Fruit fly (Drosophila melanogaster) whole organism, embryonic: Measurements from ENCODE around the gene kra.

Experiments used
- Adf1 ChIP-seq: fragments of 200-800 bp; sonication (Bioruptor generic); IDR thresholded peaks from 2 replicates; pipeline ENCODE4 v1.3.6; 2022; ENCODE audit warnings: missing biosample characterization, missing genetic modification characterization
- Bdp1 ChIP-seq: fragments of 200-800 bp; sonication (Bioruptor generic); optimal IDR thresholded peaks from 3 replicates; lab custom pipeline; 2016; ENCODE audit warnings: missing biosample characterization, missing genetic modification characterization
- CG10274 ChIP-seq: fragments of 200-800 bp; sonication (Bioruptor generic); optimal IDR thresholded peaks from 3 replicates; lab custom pipeline; 2017; ENCODE audit warnings: missing biosample characterization, mild to moderate bottlenecking, missing genetic modification characterization
- CG13296 ChIP-seq: fragments of 200-800 bp; sonication (Bioruptor generic); optimal IDR thresholded peaks from 3 replicates; lab custom pipeline; 2018; ENCODE audit warnings: missing biosample characterization, mild to moderate bottlenecking, missing genetic modification characterization
- CG14014 ChIP-seq: fragments of 200-800 bp; sonication (Bioruptor generic); IDR thresholded peaks from 2 replicates; pipeline ENCODE4 v1.3.6; 2022; ENCODE audit warnings: missing biosample characterization, missing genetic modification characterization
- CG17612 ChIP-seq: fragments of 200-800 bp; sonication (Bioruptor generic); IDR thresholded peaks from 2 replicates; pipeline ENCODE4 v1.3.6; 2022; ENCODE audit warnings: missing biosample characterization, missing genetic modification characterization
- CG17912 ChIP-seq: fragments of 200-800 bp; sonication (Bioruptor generic); optimal IDR thresholded peaks from 2 replicates; lab custom pipeline; 2018; ENCODE audit warnings: missing biosample characterization, mild to moderate bottlenecking, missing genetic modification characterization
- CG2678 ChIP-seq: fragments of 200-800 bp; sonication (Bioruptor generic); optimal IDR thresholded peaks from 3 replicates; lab custom pipeline; 2019; ENCODE audit warnings: missing biosample characterization, mild to moderate bottlenecking, missing genetic modification characterization, moderate library complexity
- CG2875 ChIP-seq: fragments of 200-800 bp; sonication (Bioruptor generic); optimal IDR thresholded peaks from 2 replicates; lab custom pipeline; 2017; ENCODE audit warnings: missing biosample characterization, mild to moderate bottlenecking, missing genetic modification characterization, missing genetic modification reagents
- CG32767 ChIP-seq: fragments of 200-800 bp; sonication (Bioruptor generic); IDR thresholded peaks from 2 replicates; pipeline ENCODE4 v1.3.6; 2022; ENCODE audit warnings: missing biosample characterization, missing genetic modification characterization
- CG5180 ChIP-seq: fragments of 200-800 bp; sonication (Bioruptor generic); optimal IDR thresholded peaks from 3 replicates; lab custom pipeline; 2017; ENCODE audit warnings: missing biosample characterization, missing genetic modification characterization, mild to moderate bottlenecking, moderate library complexity, missing genetic modification reagents
- CG7928 ChIP-seq: fragments of 200-800 bp; sonication (Bioruptor generic); optimal IDR thresholded peaks from 2 replicates; lab custom pipeline; 2017; ENCODE audit warnings: missing biosample characterization, mild to moderate bottlenecking, missing genetic modification characterization
- CG8290 ChIP-seq, 3 experiments: fragments of 200-800 bp; sonication (Bioruptor generic); optimal IDR thresholded peaks; 2 replicates each; lab custom pipeline; 2016 to 2019; ENCODE audit warnings: missing biosample characterization in 3 of 3, missing genetic modification characterization in 3 of 3, mild to moderate bottlenecking in 2 of 3, moderate library complexity in 1 of 3
- CG8924 ChIP-seq: fragments of 200-800 bp; optimal IDR thresholded peaks from 3 replicates; lab custom pipeline; 2019; ENCODE audit warnings: missing biosample characterization, mild to moderate bottlenecking, missing genetic modification characterization, moderate library complexity
- CHES-1-like ChIP-seq: fragments of 200-800 bp; sonication (Bioruptor generic); optimal IDR thresholded peaks from 2 replicates; lab custom pipeline; 2016; ENCODE audit warnings: missing biosample characterization, missing genetic modification characterization
- Dfd ChIP-seq, 2 experiments: fragments of >200 bp; optimal IDR thresholded peaks; 2 replicates each; lab custom pipeline; 2017; ENCODE audit warnings: missing biosample characterization in 2 of 2, missing genetic modification characterization in 2 of 2
- Dip3 ChIP-seq: fragments of 200-800 bp; sonication (Bioruptor generic); optimal IDR thresholded peaks from 3 replicates; lab custom pipeline; 2016; ENCODE audit warnings: missing biosample characterization, missing genetic modification characterization
- E2f2 ChIP-seq: fragments of 200-800 bp; sonication (Bioruptor generic); IDR thresholded peaks from 2 replicates; pipeline ENCODE4 v1.3.6; 2022; ENCODE audit warnings: missing biosample characterization, missing genetic modification characterization
- ERR ChIP-seq: fragments of 200-800 bp; sonication (Bioruptor generic); optimal IDR thresholded peaks from 2 replicates; lab custom pipeline; 2016; ENCODE audit warnings: missing biosample characterization, missing genetic modification characterization
- Ets97D ChIP-seq: fragments of 200-800 bp; sonication (Bioruptor generic); optimal IDR thresholded peaks from 3 replicates; lab custom pipeline; 2016; ENCODE audit warnings: missing biosample characterization, missing genetic modification characterization
- Fer3 ChIP-seq: fragments of 200-800 bp; sonication (Bioruptor generic); optimal IDR thresholded peaks from 2 replicates; lab custom pipeline; 2018; ENCODE audit warnings: missing biosample characterization, mild to moderate bottlenecking, missing genetic modification characterization, moderate library complexity
- HmgZ ChIP-seq: fragments of 200-800 bp; sonication (Bioruptor generic); optimal IDR thresholded peaks from 2 replicates; lab custom pipeline; 2018; ENCODE audit warnings: missing biosample characterization, mild to moderate bottlenecking, missing genetic modification characterization
- Hr78 ChIP-seq, 2 experiments: fragments of 200-800 bp in 1 of 2; fragments of >200 bp in 1 of 2; sonication (Bioruptor generic) in 1 of 2; optimal IDR thresholded peaks; 2 replicates each; lab custom pipeline; 2017 to 2019; ENCODE audit warnings: missing biosample characterization in 2 of 2, missing genetic modification characterization in 2 of 2, mild to moderate bottlenecking in 1 of 2, moderate library complexity in 1 of 2
- MESR4 ChIP-seq: fragments of 200-800 bp; sonication (Bioruptor generic); optimal IDR thresholded peaks from 2 replicates; lab custom pipeline; 2018; ENCODE audit warnings: missing biosample characterization, mild to moderate bottlenecking, missing genetic modification characterization, moderate library complexity
- NK7.1 ChIP-seq: fragments of 200-800 bp; sonication (Bioruptor generic); optimal IDR thresholded peaks from 3 replicates; lab custom pipeline; 2016; ENCODE audit warnings: missing biosample characterization, missing genetic modification characterization
- Nf-YC ChIP-seq: fragments of 200-800 bp; optimal IDR thresholded peaks from 3 replicates; lab custom pipeline; 2019; ENCODE audit warnings: missing biosample characterization, mild to moderate bottlenecking, missing genetic modification characterization, moderate library complexity
- NfI ChIP-seq: fragments of 200-800 bp; sonication (Bioruptor generic); optimal IDR thresholded peaks from 3 replicates; lab custom pipeline; 2018; ENCODE audit warnings: missing biosample characterization, mild to moderate bottlenecking, missing genetic modification characterization, moderate library complexity
- PHDP ChIP-seq: fragments of 200-800 bp; sonication (Bioruptor generic); optimal IDR thresholded peaks from 3 replicates; lab custom pipeline; 2018; ENCODE audit warnings: missing biosample characterization, mild to moderate bottlenecking, missing genetic modification characterization, moderate library complexity
- Usf ChIP-seq: fragments of 200-800 bp; sonication (Bioruptor generic); optimal IDR thresholded peaks from 2 replicates; lab custom pipeline; 2017; ENCODE audit warnings: missing genotype, missing biosample characterization, missing genetic modification characterization
- Xrp1 ChIP-seq: fragments of 200-800 bp; sonication (Bioruptor generic); IDR thresholded peaks from 2 replicates; pipeline ENCODE4 v1.3.6; 2022; ENCODE audit warnings: missing biosample characterization, missing genetic modification characterization
- ase ChIP-seq: fragments of 200-800 bp; sonication (Bioruptor generic); IDR thresholded peaks from 3 replicates; pipeline ENCODE4 v1.3.6; 2022; ENCODE audit warnings: missing biosample characterization, missing genetic modification characterization
- ato ChIP-seq: fragments of 200-800 bp; sonication (Bioruptor generic); IDR thresholded peaks from 2 replicates; pipeline ENCODE4 v1.3.6; 2022; ENCODE audit warnings: missing biosample characterization, missing genetic modification characterization; ENCODE audit not compliant: partially characterized antibody
- cato ChIP-seq: fragments of 200-800 bp; sonication (Bioruptor generic); optimal IDR thresholded peaks from 2 replicates; lab custom pipeline; 2016; ENCODE audit warnings: missing biosample characterization, missing genetic modification characterization, borderline replicate concordance
- chm ChIP-seq: fragments of 200-800 bp; sonication (Bioruptor generic); IDR thresholded peaks from 2 replicates; pipeline ENCODE4 v1.3.6; 2022; ENCODE audit warnings: missing biosample characterization, missing genetic modification characterization
- crol ChIP-seq: fragments of 200-800 bp; sonication (Bioruptor generic); IDR thresholded peaks from 2 replicates; pipeline ENCODE4 v1.3.6; 2022; ENCODE audit warnings: missing biosample characterization, missing genetic modification characterization
- emc ChIP-seq: fragments of 200-800 bp; sonication (Bioruptor generic); optimal IDR thresholded peaks from 2 replicates; lab custom pipeline; 2016; ENCODE audit warnings: missing biosample characterization, missing genetic modification characterization
- eyg ChIP-seq: fragments of 200-800 bp; sonication (Bioruptor generic); optimal IDR thresholded peaks from 3 replicates; lab custom pipeline; 2016; ENCODE audit warnings: missing biosample characterization, missing genetic modification characterization
- gce ChIP-seq: fragments of 200-800 bp; sonication (Bioruptor generic); IDR thresholded peaks from 3 replicates; pipeline ENCODE4 v1.3.6; 2022; ENCODE audit warnings: missing biosample characterization, missing genetic modification characterization
- gfzf ChIP-seq: fragments of 200-800 bp; sonication (Bioruptor generic); optimal IDR thresholded peaks from 2 replicates; lab custom pipeline; 2016; ENCODE audit warnings: missing biosample characterization, mild to moderate bottlenecking, missing genetic modification characterization, moderate library complexity
- grau ChIP-seq: fragments of 200-800 bp; optimal IDR thresholded peaks from 3 replicates; lab custom pipeline; 2019; ENCODE audit warnings: missing biosample characterization, mild to moderate bottlenecking, missing genetic modification characterization, moderate library complexity
- hth ChIP-seq: fragments of >200 bp; optimal IDR thresholded peaks from 2 replicates; lab custom pipeline; 2017; ENCODE audit warnings: inconsistent platforms
- jing ChIP-seq: fragments of 200-800 bp; sonication (Bioruptor generic); optimal IDR thresholded peaks from 2 replicates; lab custom pipeline; 2018; ENCODE audit warnings: missing biosample characterization, mild to moderate bottlenecking, missing genetic modification characterization
- ken ChIP-seq: fragments of 200-800 bp; sonication (Bioruptor generic); IDR thresholded peaks from 3 replicates; pipeline ENCODE4 v1.3.6; 2022; ENCODE audit warnings: missing biosample characterization, missing genetic modification characterization
- klu ChIP-seq: fragments of 200-800 bp; sonication (Bioruptor generic); IDR thresholded peaks from 2 replicates; pipeline ENCODE4 v1.3.6; 2022; ENCODE audit warnings: missing biosample characterization, missing genetic modification characterization
- luna ChIP-seq: fragments of 200-800 bp; sonication (Bioruptor generic); optimal IDR thresholded peaks from 2 replicates; lab custom pipeline; 2016; ENCODE audit warnings: missing biosample characterization, missing genetic modification characterization
- pb ChIP-seq: fragments of 200-800 bp; sonication (Bioruptor generic); optimal IDR thresholded peaks from 3 replicates; lab custom pipeline; 2016; ENCODE audit warnings: missing biosample characterization, missing genetic modification characterization
- sens ChIP-seq: fragments of 200-800 bp; sonication (Bioruptor generic); peaks from one replicate; lab custom pipeline; 2016; ENCODE audit warnings: missing biosample characterization, missing genetic modification characterization
- slou ChIP-seq: fragments of 200-800 bp; sonication (Bioruptor generic); optimal IDR thresholded peaks from 3 replicates; lab custom pipeline; 2016; ENCODE audit warnings: missing biosample characterization, missing genetic modification characterization
- slp2 ChIP-seq: fragments of 200-800 bp; sonication (Bioruptor generic); optimal IDR thresholded peaks from 2 replicates; lab custom pipeline; 2016; ENCODE audit warnings: missing biosample characterization, missing genetic modification characterization
- tx ChIP-seq: fragments of 200-800 bp; sonication (Bioruptor generic); optimal IDR thresholded peaks from 2 replicates; lab custom pipeline; 2016; ENCODE audit warnings: missing biosample characterization, missing genetic modification characterization
- vvl ChIP-seq: fragments of 200-800 bp; sonication (Bioruptor generic); IDR thresholded peaks from 2 replicates; pipeline ENCODE4 v1.3.6; 2022; ENCODE audit warnings: missing biosample characterization, missing genetic modification characterization

The kra gene

DNA sequence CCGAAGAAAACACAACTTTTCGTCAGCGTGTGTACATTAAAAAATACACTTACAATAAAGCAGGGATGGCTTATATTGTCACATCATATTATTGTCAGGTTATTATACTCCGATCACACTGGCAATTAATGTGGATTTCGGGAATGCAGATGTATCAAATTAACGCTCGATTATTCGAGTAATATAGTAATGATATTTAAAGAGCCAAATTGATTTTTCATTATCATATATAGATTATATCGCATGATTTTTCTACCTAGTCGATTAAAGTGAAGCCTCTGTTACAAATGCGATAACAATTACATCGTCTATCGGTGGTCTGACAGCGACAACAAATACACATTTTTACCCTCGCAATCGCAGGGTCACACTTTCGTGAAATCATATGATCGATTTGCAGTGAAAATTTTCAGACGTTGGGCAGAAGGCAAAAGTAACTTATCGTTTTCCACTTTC is 9.5 kb downstream of the kra start, which contains the start of the genes noi and Vha26 (continued):
- TF ChIP-seq Nf-YC (tag; lab: Kevin White, UChicago) (peak; percentile 57), PHDP (tag; lab: Kevin White, UChicago) (no peak), CG32767 (GFP tag; lab: Robert Waterston, UW) (peak; percentile 40; the same call in 1 of the 2 replicates), Usf (GFP tag; lab: Kevin White, UChicago) (no peak), crol (no peak), Ets97D (GFP tag; lab: Kevin White, UChicago) (peak; percentile 77), ato (GFP tag; lab: Robert Waterston, UW) (no peak), Dfd (GFP tag; optimal IDR thresholded peaks at IDR 0.05; lab: Kevin White, UChicago) (peak in 1 of 2 experiments; percentile 90), CG14014 (GFP tag; lab: Robert Waterston, UW) (no peak), klu (GFP tag; lab: Robert Waterston, UW) (no peak; the same call in 1 of the 2 replicates), CG5180 (no peak), Bdp1 (GFP tag; lab: Kevin White, UChicago) (peak; percentile 35), gce (GFP tag; lab: Robert Waterston, UW) (no peak), Xrp1 (GFP tag; lab: Robert Waterston, UW) (peak; percentile 10; the same call in 1 of the 2 replicates), CG13296 (GFP tag; lab: Kevin White, UChicago) (peak; percentile 7), cato (no peak), CG8924 (tag; lab: Kevin White, UChicago) (no peak), Dip3 (GFP tag; lab: Kevin White, UChicago) (peak; percentile 29), CG8290 (GFP tag; optimal IDR thresholded peaks at IDR 0.05; lab: Kevin White, UChicago) (peak; percentile 54), CG8290 (tag; optimal IDR thresholded peaks at IDR 0.05; lab: Kevin White, UChicago) (peak in 1 of 2 experiments; percentile 28), CG7928 (GFP tag; lab: Kevin White, UChicago) (peak; percentile 96), MESR4 (no peak), CG2678 (tag; lab: Kevin White, UChicago) (no peak), Hr78 (GFP tag; optimal IDR thresholded peaks at IDR 0.05; lab: Kevin White, UChicago) (peak in 1 of 2 experiments; percentile 54), chm (no peak), ERR (GFP tag; lab: Kevin White, UChicago) (no peak), CG2875 (peak; percentile 12), jing (GFP tag; lab: Kevin White, UChicago) (no peak), luna (no peak), CG17912 (GFP tag; lab: Kevin White, UChicago) (no peak), vvl (GFP tag; lab: Robert Waterston, UW) (peak; percentile 18; the same call in 1 of the 2 replicates), NK7.1 (GFP tag; lab: Kevin White, UChicago) (no peak), E2f2 (peak; percentile 41; the same call in 1 of the 2 replicates), CHES-1-like (peak; percentile 3), CG10274 (GFP tag; lab: Kevin White, UChicago) (no peak), CG17612 (GFP tag; lab: Robert Waterston, UW) (no peak), ase (GFP tag; lab: Robert Waterston, UW) (0 out of 3 replicates have a peak, but pooled peaks have one; percentile 8), Fer3 (tag; lab: Kevin White, UChicago) (peak; percentile 19), tx (GFP tag; lab: Kevin White, UChicago) (no peak), NfI (GFP tag; lab: Kevin White, UChicago) (peak; percentile 44), slp2 (GFP tag; lab: Kevin White, UChicago) (no peak), pb (GFP tag; lab: Kevin White, UChicago) (no peak), sens (GFP tag; lab: Kevin White, UChicago) (peak; percentile 91), emc (GFP tag; lab: Kevin White, UChicago) (no peak), hth (lab: Kevin White, UChicago) (no peak), ken (GFP tag; lab: Robert Waterston, UW) (no peak), Adf1 (GFP tag; lab: Robert Waterston, UW) (0 out of 2 replicates have a peak, but pooled peaks have one; percentile 24), slou (GFP tag; lab: Kevin White, UChicago) (peak; percentile 10), eyg (GFP tag; lab: Kevin White, UChicago) (no peak), grau (tag; lab: Kevin White, UChicago) (peak; percentile 72), HmgZ (tag; lab: Kevin White, UChicago) (peak; percentile 87), gfzf (GFP tag; lab: Kevin White, UChicago) (peak; percentile 68)
